Fruit fly (Drosophila melanogaster): ENCODE results near the gene CG34175.

CG34175 gene

dm6 chr2L:3397594-3398073 lies at the start of gene CG34175:
Gene CG34175, plus strand, starts transcription at chr2L:3398023.
- TF ChIP-seq noc (tag; optimal IDR thresholded peaks at IDR 0.05), result no peak

DNA sequence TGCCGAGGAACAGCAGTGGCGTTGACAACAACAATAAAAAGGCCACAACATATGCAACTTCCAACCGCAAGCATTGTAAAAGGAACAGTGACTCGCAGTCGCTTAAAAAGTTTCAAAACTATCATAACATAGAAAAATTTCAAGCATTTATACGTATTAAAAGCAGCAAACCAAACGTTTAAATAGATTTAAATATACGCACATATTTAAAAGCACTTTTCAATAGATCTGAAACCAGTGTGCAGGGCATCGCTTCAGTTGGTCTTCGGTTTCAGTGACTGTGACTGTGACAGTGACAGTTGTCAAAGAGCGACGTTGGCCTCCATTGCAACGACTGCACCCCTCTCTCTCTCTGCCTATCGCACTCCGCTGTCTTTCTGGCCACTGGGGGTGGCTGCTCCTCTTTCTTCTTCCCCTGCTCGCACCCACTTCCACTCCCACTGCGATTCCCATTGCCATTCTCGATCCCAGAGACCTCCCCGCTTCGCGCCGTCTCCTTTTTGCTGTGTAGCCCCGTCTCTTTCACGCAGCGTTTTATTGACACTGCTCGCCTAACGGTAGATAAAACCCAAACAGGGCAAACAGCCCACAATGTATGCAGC lies 49.6 kb upstream of the CG34175 start:
- TF ChIP-seq noc (tag; optimal IDR thresholded peaks at IDR 0.05), result no peak

DNA sequence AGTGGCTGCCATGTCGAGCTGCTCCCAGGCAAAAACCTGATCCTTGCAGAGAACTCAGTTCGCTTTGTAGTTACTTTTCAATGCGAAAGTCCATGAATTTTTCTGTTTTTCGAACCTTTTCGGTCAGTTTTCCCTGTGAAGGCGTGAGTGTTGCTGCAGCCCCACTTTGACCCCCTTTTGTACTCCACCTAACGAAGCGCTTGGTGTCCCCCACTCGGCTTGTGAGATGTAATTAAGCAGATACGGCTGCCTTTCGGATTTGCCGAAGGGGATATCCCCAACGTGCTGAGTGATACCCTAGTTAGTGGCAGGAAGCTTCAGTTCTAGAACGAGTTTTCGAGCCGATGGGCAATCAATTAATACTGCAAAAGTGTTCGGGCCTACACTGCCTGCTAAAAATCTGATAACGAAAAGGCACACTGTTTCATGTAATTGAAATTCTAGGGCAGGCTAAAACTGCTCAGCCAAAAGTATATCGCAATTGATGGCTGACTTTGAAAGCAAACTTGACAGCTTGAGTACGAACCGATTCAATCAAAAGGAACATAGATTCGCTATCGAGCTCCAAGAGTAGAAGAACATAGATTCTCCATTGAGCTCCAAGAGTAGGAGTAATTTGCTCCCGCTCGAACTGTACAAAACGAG lies 46.1 kb upstream of the CG34175 start:
- TF ChIP-seq noc (tag; optimal IDR thresholded peaks at IDR 0.05), result no peak

DNA sequence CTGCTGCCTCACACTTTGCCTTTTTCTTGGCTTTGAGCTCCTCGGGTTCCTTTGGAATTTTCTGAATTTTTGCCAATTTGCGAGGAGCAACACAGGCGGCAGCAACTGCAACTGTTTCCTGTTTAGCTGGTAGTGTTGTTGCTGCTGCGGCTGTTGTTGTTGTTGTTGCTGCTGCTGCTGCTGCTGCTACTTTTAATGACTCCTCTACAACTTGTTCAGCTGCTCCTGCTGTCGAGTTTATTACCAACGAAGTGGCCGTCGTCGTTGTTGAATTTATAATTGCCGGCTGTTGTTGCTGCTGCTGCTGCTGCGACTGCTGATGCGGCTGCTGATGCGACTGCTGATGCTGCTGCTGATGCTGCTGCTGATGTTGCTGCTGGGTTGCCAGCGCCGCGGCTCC lies 44.9 kb upstream of the CG34175 start:
- no peak for TF ChIP-seq noc (tag; optimal IDR thresholded peaks at IDR 0.05)

- no peak for TF ChIP-seq noc (tag; optimal IDR thresholded peaks at IDR 0.05)
Measured at dm6 chr2L:3353791-3354190, 44.0 kb upstream of the CG34175 start.

DNA sequence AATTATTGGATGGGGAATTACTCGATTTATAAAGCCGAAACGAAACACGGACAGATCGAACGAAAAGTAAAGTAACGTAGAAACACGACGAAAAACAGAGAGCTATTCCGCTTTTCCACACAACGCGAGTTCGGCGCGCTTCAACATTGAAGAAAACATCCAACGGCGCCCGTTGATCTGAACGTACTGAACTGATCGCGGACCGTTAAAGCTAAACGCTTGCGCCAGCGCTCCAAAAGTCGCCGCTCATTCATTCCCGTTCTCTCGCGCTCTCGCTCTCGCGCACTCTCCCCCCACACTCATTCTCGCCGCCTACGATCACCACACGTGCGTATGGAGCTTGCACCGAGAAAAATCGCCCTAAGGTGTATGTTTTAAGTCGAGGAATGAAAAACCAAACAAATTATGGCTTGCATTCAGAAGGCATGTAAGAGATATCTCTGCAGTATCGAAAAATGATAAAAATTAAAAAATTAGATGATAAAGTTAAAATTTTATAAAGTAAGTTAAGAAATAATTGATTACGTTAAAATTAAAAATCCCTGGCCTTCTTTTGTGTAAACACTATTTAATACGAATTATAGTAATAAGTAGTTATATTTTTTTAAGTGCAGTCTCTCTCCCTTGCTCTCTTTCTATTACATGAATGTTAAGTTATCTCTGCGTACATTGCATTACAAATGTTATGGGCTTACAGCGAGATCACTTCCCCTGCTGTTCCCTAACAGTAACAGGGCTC lies 43.0 kb upstream of the CG34175 start, which contains the start of gene E23:
E23 (minus strand) TSS at position 188 of the 739 bp plus-strand sequence.
- TF ChIP-seq noc (tag; optimal IDR thresholded peaks at IDR 0.05), result peak; percentile 97

dm6 chr2L:3355791-3356190 lies 42.0 kb upstream of the CG34175 start:
- no peak for TF ChIP-seq noc (tag; optimal IDR thresholded peaks at IDR 0.05)

- peak; percentile 77 for TF ChIP-seq noc (tag; optimal IDR thresholded peaks at IDR 0.05)
Measured at dm6 chr2L:3356193-3356645, 41.6 kb upstream of the CG34175 start.

DNA sequence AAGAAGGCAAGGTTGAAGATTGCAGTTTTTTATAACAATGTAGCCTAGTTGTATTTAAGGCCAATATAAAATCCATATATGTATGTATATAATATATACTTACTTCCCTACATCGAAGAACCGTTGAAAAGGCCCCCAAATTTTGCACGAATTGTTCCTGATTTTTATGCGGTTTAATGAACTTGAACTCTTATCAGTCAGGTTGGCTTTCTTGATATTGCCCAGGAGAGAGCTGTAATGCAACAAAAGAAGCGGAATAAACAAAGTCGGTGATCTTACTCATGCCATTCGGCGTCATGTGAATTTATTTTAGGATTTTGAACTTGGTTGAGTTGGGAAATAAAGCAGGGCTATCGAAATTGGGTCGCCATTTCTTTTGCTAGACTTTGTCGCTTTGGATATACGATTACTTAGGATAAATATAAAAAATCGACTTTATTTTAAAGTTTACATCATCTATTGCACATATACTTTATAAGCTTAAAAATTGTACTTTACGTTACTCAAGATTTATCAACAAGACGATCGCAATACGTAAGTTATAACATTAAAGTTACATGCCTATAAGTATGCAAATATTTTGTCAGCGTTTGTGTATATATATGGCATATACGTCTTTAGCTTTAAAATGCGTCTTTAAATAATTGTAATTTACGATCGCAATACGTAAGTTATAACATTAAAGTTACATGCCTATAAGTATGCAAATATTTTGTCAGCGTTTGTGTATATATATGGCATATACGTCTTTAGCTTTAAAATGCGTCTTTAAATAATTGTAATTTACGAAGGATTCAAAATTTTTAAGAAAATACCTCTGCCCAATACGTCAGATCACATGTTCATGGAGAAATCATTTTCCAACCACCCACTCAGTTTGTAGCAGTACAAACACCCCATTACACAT lies 40.8 kb upstream of the CG34175 start, which contains the start of gene CG8838:
CG8838 (plus strand) TSS at position 857 of the 907 bp plus-strand sequence.
- TF ChIP-seq noc (tag; optimal IDR thresholded peaks at IDR 0.05), result peak; percentile 60

- TF ChIP-seq noc (tag; optimal IDR thresholded peaks at IDR 0.05), result no peak
Measured at dm6 chr2L:3361821-3362220, 36.0 kb upstream of the CG34175 start.

DNA sequence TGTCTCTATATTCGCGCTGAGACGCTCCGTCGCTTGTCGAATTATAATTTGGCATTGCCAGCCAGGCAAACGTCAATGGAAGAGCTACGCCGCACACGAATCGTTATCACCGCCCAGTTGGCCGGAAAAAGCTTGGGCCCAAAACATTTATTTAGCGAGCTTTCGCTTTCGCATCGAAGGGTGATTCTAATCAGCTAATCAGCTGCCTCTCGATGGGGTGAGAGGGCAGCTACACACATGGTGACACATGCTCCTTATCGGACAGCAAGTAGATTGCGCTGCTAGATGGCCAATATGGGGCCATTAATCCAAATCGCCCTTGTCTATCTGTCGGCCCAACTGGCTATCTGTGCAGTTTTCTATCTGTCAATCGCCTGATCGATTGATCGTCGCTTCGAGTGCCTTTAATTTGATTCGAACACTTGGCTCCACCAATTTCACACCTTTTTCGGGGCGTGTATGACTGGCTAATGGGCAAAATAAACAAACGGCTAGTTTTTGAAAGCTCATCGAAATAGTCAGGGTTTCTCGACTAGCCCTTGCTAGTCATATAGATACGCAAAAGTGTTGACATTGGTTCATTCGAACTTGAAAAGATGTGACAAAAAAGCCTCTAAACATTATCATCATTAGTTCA lies 31.7 kb upstream of the CG34175 start:
- TF ChIP-seq noc (tag; optimal IDR thresholded peaks at IDR 0.05), result peak; percentile 84

DNA sequence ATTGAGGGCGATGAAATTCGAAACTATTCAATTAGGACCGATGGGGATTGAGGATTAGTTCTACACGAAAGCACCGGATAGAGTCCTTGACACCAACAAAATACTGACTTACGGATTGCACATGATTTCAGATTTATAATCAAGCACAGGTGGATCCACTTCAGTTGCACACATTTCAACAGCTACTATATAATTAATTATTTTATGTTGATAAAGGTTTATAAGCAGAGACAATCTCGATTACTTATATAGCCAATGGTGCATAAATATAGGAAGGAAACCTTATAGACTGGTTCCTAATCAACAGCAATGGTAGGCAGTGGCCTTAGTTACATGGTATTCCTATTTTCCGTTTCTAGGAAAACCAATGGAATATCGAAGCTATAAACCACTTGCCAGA lies 29.4 kb upstream of the CG34175 start:
- no peak for TF ChIP-seq noc (tag; optimal IDR thresholded peaks at IDR 0.05)

dm6 chr2L:3369083-3369653 lies 28.7 kb upstream of the CG34175 start:
- peak; percentile 66 for TF ChIP-seq noc (tag; optimal IDR thresholded peaks at IDR 0.05)

DNA sequence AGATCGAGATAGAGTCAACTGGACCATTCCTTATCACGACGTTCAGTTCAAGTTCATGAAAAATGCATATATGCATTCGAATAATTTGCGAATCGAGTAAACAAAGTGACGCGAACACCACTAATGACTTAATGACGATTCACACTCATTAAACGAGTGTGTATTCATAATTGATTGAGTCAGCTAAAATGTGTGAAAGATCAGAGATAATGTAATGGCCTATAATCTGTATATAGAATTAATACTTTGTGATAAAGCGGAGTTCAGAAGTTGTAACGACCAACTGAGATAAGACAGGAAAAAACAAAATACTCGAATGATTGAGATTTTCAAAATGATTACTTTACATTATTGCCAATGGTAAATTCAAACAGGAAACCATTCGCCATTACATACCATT lies 28.0 kb upstream of the CG34175 start:
- TF ChIP-seq noc (tag; optimal IDR thresholded peaks at IDR 0.05), result no peak

DNA sequence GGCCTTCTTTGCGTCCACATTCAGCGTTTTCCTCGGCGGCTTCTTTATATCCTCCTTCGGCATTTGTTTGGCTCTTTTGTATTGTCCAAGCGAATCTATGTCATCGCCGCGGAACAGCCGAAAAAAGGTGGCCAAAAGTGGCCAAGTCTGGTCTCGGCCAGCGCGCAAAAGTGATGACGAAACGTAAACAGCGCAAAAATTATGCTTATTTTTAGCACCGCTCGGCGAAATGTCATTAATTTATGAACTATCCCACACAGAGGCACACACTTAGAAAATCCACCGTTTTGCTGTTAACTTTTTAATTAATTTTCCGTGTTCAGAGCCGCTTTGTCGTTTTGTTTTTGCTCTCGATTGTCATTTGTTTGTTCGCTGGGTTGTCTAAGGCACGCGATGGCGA lies 26.9 kb upstream of the CG34175 start:
- TF ChIP-seq noc (tag; optimal IDR thresholded peaks at IDR 0.05), result no peak
